Fruit fly (Drosophila melanogaster) whole organism, embryonic: ENCODE data around the gene Cys.

Experiments
- Asciz ChIP-seq: fragments of 200-800 bp; sonication (Bioruptor generic); optimal IDR thresholded peaks from 2 replicates; lab custom pipeline; 2017; ENCODE audit warnings: missing biosample characterization, mild to moderate bottlenecking, missing genetic modification characterization, missing genetic modification reagents
- CG10366 ChIP-seq: fragments of 200-800 bp; sonication (Bioruptor generic); IDR thresholded peaks from 2 replicates; pipeline ENCODE4 v1.3.6; 2022; ENCODE audit warnings: missing biosample characterization, missing genetic modification characterization
- CG11398 ChIP-seq: fragments of 200-800 bp; sonication (Bioruptor generic); optimal IDR thresholded peaks from 2 replicates; lab custom pipeline; 2016; ENCODE audit warnings: missing biosample characterization, missing genetic modification characterization
- CG16779 ChIP-seq: fragments of 200-800 bp; sonication (Bioruptor generic); IDR thresholded peaks from 2 replicates; pipeline ENCODE4 v1.3.6; 2022; ENCODE audit warnings: missing biosample characterization, missing genetic modification characterization
- CG17328 ChIP-seq: fragments of 200-800 bp; sonication (Bioruptor generic); IDR thresholded peaks from 2 replicates; pipeline ENCODE4 v1.3.6; 2022; ENCODE audit warnings: missing biosample characterization, missing genetic modification characterization
- CG18262 ChIP-seq: fragments of 200-800 bp; optimal IDR thresholded peaks from 3 replicates; lab custom pipeline; 2019; ENCODE audit warnings: missing biosample characterization, mild to moderate bottlenecking, missing genetic modification characterization, moderate library complexity
- CG30403 ChIP-seq: fragments of 200-800 bp; sonication (Bioruptor generic); optimal IDR thresholded peaks from 3 replicates; lab custom pipeline; 2016; ENCODE audit warnings: missing biosample characterization, missing genetic modification characterization
- CG3847 ChIP-seq: fragments of 200-800 bp; sonication (Bioruptor generic); IDR thresholded peaks from 2 replicates; pipeline ENCODE4 v1.3.6; 2022; ENCODE audit warnings: missing biosample characterization, missing genetic modification characterization
- CG42726 ChIP-seq: fragments of 200-800 bp; sonication (Bioruptor generic); IDR thresholded peaks from 2 replicates; pipeline ENCODE4 v1.3.6; 2022; ENCODE audit warnings: missing biosample characterization, missing genetic modification characterization; ENCODE audit not compliant: partially characterized antibody
- CG4404 ChIP-seq: fragments of 200-800 bp; sonication (Bioruptor generic); IDR thresholded peaks from 2 replicates; pipeline ENCODE4 v1.3.6; 2022; ENCODE audit warnings: missing biosample characterization, missing genetic modification characterization
- CG4424 ChIP-seq: fragments of 200-800 bp; sonication (Bioruptor generic); optimal IDR thresholded peaks from 3 replicates; lab custom pipeline; 2016; ENCODE audit warnings: missing biosample characterization, missing genetic modification characterization
- CG4617 ChIP-seq: fragments of 200-800 bp; sonication (Bioruptor generic); optimal IDR thresholded peaks from 3 replicates; lab custom pipeline; 2016; ENCODE audit warnings: missing biosample characterization, missing genetic modification characterization, borderline replicate concordance
- CG6813 ChIP-seq: fragments of 200-800 bp; sonication (Bioruptor generic); optimal IDR thresholded peaks from 2 replicates; lab custom pipeline; 2017; ENCODE audit warnings: missing biosample characterization, missing genetic modification characterization, mild to moderate bottlenecking, moderate library complexity, missing genetic modification reagents
- CG7556 ChIP-seq: fragments of 200-800 bp; sonication (Bioruptor generic); optimal IDR thresholded peaks from 2 replicates; lab custom pipeline; 2017; ENCODE audit warnings: missing biosample characterization, mild to moderate bottlenecking, missing genetic modification characterization
- CG7839 ChIP-seq: fragments of 200-800 bp; sonication (Bioruptor generic); optimal IDR thresholded peaks from 3 replicates; lab custom pipeline; 2018; ENCODE audit warnings: missing biosample characterization, mild to moderate bottlenecking, missing genetic modification characterization, moderate library complexity
- CG8478 ChIP-seq: fragments of >200 bp; optimal IDR thresholded peaks from 2 replicates; lab custom pipeline; 2018
- CG9797 ChIP-seq: fragments of 200-800 bp; sonication (Bioruptor generic); optimal IDR thresholded peaks from 3 replicates; lab custom pipeline; 2018; ENCODE audit warnings: missing biosample characterization, mild to moderate bottlenecking, missing genetic modification characterization
- D19B ChIP-seq: fragments of 200-800 bp; sonication (Bioruptor generic); optimal IDR thresholded peaks from 2 replicates; lab custom pipeline; 2017; ENCODE audit warnings: missing biosample characterization, mild to moderate bottlenecking, missing genetic modification characterization
- Dip2 ChIP-seq: fragments of 200-800 bp; sonication (Bioruptor generic); IDR thresholded peaks from 2 replicates; pipeline ENCODE4 v1.3.6; 2022; ENCODE audit warnings: missing biosample characterization, missing genetic modification characterization
- Fer1 ChIP-seq: fragments of 200-800 bp; sonication (Bioruptor generic); optimal IDR thresholded peaks from 2 replicates; lab custom pipeline; 2017; ENCODE audit warnings: missing biosample characterization, mild to moderate bottlenecking, missing genetic modification characterization
- H15 ChIP-seq: fragments of 200-800 bp; sonication (Bioruptor generic); IDR thresholded peaks from 3 replicates; pipeline ENCODE4 v1.3.6; 2022; ENCODE audit warnings: missing biosample characterization, missing genetic modification characterization
- Hmr ChIP-seq: fragments of 200-800 bp; sonication (Bioruptor generic); optimal IDR thresholded peaks from 3 replicates; lab custom pipeline; 2017; ENCODE audit warnings: mild to moderate bottlenecking, missing biosample characterization, missing genetic modification reagents, missing genetic modification characterization
- Hr78 ChIP-seq, 2 experiments: fragments of 200-800 bp in 1 of 2; fragments of >200 bp in 1 of 2; sonication (Bioruptor generic) in 1 of 2; optimal IDR thresholded peaks; 2 replicates each; lab custom pipeline; 2017 to 2019; ENCODE audit warnings: missing biosample characterization in 2 of 2, missing genetic modification characterization in 2 of 2, mild to moderate bottlenecking in 1 of 2, moderate library complexity in 1 of 2
- MESR4 ChIP-seq: fragments of 200-800 bp; sonication (Bioruptor generic); optimal IDR thresholded peaks from 2 replicates; lab custom pipeline; 2018; ENCODE audit warnings: missing biosample characterization, mild to moderate bottlenecking, missing genetic modification characterization, moderate library complexity
- NfI ChIP-seq: fragments of 200-800 bp; sonication (Bioruptor generic); optimal IDR thresholded peaks from 3 replicates; lab custom pipeline; 2018; ENCODE audit warnings: missing biosample characterization, mild to moderate bottlenecking, missing genetic modification characterization, moderate library complexity
- Pdp1 ChIP-seq, 2 experiments: fragments of 200-800 bp; sonication (Bioruptor generic); optimal IDR thresholded peaks; 3 replicates each; lab custom pipeline; 2016; ENCODE audit warnings: missing biosample characterization in 2 of 2, missing genetic modification characterization in 2 of 2, mild to moderate bottlenecking in 1 of 2, moderate library complexity in 1 of 2
- Rfx ChIP-seq: fragments of 200-800 bp; sonication (Bioruptor generic); IDR thresholded peaks from 2 replicates; pipeline ENCODE4 v1.3.6; 2022; ENCODE audit warnings: missing biosample characterization, missing genetic modification characterization
- Rx ChIP-seq: fragments of 200-800 bp; sonication (Bioruptor generic); IDR thresholded peaks from 2 replicates; pipeline ENCODE4 v1.3.6; 2022; ENCODE audit warnings: missing biosample characterization, missing genetic modification characterization
- Scr ChIP-seq: fragments of 200-800 bp; sonication (Bioruptor generic); IDR thresholded peaks from 2 replicates; pipeline ENCODE4 v1.3.6; 2022; ENCODE audit warnings: missing biosample characterization, missing genetic modification characterization; ENCODE audit not compliant: partially characterized antibody
- Xrp1 ChIP-seq: fragments of 200-800 bp; sonication (Bioruptor generic); IDR thresholded peaks from 2 replicates; pipeline ENCODE4 v1.3.6; 2022; ENCODE audit warnings: missing biosample characterization, missing genetic modification characterization
- aop ChIP-seq: fragments of 200-800 bp; sonication (Bioruptor generic); IDR thresholded peaks from 2 replicates; pipeline ENCODE4 v1.3.6; 2022; ENCODE audit warnings: missing biosample characterization, missing genetic modification characterization
- ase ChIP-seq: fragments of 200-800 bp; sonication (Bioruptor generic); IDR thresholded peaks from 3 replicates; pipeline ENCODE4 v1.3.6; 2022; ENCODE audit warnings: missing biosample characterization, missing genetic modification characterization
- ato ChIP-seq: fragments of 200-800 bp; sonication (Bioruptor generic); IDR thresholded peaks from 2 replicates; pipeline ENCODE4 v1.3.6; 2022; ENCODE audit warnings: missing biosample characterization, missing genetic modification characterization; ENCODE audit not compliant: partially characterized antibody
- corto ChIP-seq: fragments of 200-800 bp; sonication (Bioruptor generic); optimal IDR thresholded peaks from 2 replicates; lab custom pipeline; 2016; ENCODE audit warnings: missing biosample characterization, mild to moderate bottlenecking, missing genetic modification characterization, moderate library complexity
- crol ChIP-seq: fragments of 200-800 bp; sonication (Bioruptor generic); IDR thresholded peaks from 2 replicates; pipeline ENCODE4 v1.3.6; 2022; ENCODE audit warnings: missing biosample characterization, missing genetic modification characterization
- dmrt99B ChIP-seq: fragments of 200-800 bp; sonication (Bioruptor generic); optimal IDR thresholded peaks from 2 replicates; lab custom pipeline; 2018; ENCODE audit warnings: missing biosample characterization, mild to moderate bottlenecking, missing genetic modification characterization, moderate library complexity
- exex ChIP-seq: fragments of 200-800 bp; sonication (Bioruptor generic); optimal IDR thresholded peaks from 4 replicates; lab custom pipeline; 2018; ENCODE audit warnings: missing biosample characterization, mild to moderate bottlenecking, missing genetic modification characterization, moderate library complexity
- gcm2 ChIP-seq: fragments of 200-800 bp; sonication (Bioruptor generic); optimal IDR thresholded peaks from 2 replicates; lab custom pipeline; 2016; ENCODE audit warnings: missing biosample characterization, missing genetic modification characterization
- gem ChIP-seq: fragments of 200-800 bp; sonication (Bioruptor generic); optimal IDR thresholded peaks from 2 replicates; lab custom pipeline; 2019; ENCODE audit warnings: missing biosample characterization, mild to moderate bottlenecking, missing genetic modification characterization, moderate library complexity
- kah ChIP-seq: fragments of 200-800 bp; sonication (Bioruptor generic); optimal IDR thresholded peaks from 2 replicates; lab custom pipeline; 2018; ENCODE audit warnings: missing biosample characterization, mild to moderate bottlenecking, missing genetic modification characterization
- mld ChIP-seq: fragments of 200-800 bp; sonication (Bioruptor generic); IDR thresholded peaks from 3 replicates; pipeline ENCODE4 v1.3.6; 2022; ENCODE audit warnings: missing biosample characterization, missing genetic modification characterization; ENCODE audit not compliant: partially characterized antibody
- nom ChIP-seq: fragments of 200-800 bp; sonication (Bioruptor generic); optimal IDR thresholded peaks from 2 replicates; lab custom pipeline; 2017; ENCODE audit warnings: missing biosample characterization, missing genetic modification characterization, mild to moderate bottlenecking, moderate library complexity, missing genetic modification reagents
- pb ChIP-seq: fragments of 200-800 bp; sonication (Bioruptor generic); optimal IDR thresholded peaks from 3 replicates; lab custom pipeline; 2016; ENCODE audit warnings: missing biosample characterization, missing genetic modification characterization
- repo ChIP-seq: fragments of 200-800 bp; sonication (Bioruptor generic); optimal IDR thresholded peaks from 2 replicates; lab custom pipeline; 2016; ENCODE audit warnings: missing biosample characterization, missing genetic modification characterization
- ro ChIP-seq: fragments of 200-800 bp; sonication (Bioruptor generic); IDR thresholded peaks from 2 replicates; pipeline ENCODE4 v1.3.6; 2022; ENCODE audit warnings: missing biosample characterization, missing genetic modification characterization
- sd ChIP-seq: fragments of 200-800 bp; sonication (Bioruptor generic); optimal IDR thresholded peaks from 3 replicates; lab custom pipeline; 2018; ENCODE audit warnings: missing biosample characterization, mild to moderate bottlenecking, missing genetic modification characterization, moderate library complexity
- stc ChIP-seq: fragments of 200-800 bp; sonication (Bioruptor generic); IDR thresholded peaks from 2 replicates; pipeline ENCODE4 v1.3.6; 2022; ENCODE audit warnings: missing biosample characterization, missing genetic modification characterization
- tup ChIP-seq: fragments of 200-800 bp; sonication (Bioruptor generic); optimal IDR thresholded peaks from 2 replicates; lab custom pipeline; 2016; ENCODE audit warnings: missing biosample characterization, mild to moderate bottlenecking, missing genetic modification characterization, moderate library complexity
- zfh1 ChIP-seq: fragments of 200-800 bp; sonication (Bioruptor generic); IDR thresholded peaks from 3 replicates; pipeline ENCODE4 v1.3.6; 2022; ENCODE audit warnings: missing biosample characterization, missing genetic modification characterization

Gene Cys

dm6 chr3R:14569411-14570107, at the start of gene Cys (continued):
- TF ChIP-seq Hmr (GFP tag; lab: Kevin White, UChicago) (peak; percentile 30), tup (GFP tag; lab: Kevin White, UChicago) (no peak), Hr78 (GFP tag; optimal IDR thresholded peaks at IDR 0.05; lab: Kevin White, UChicago) (peak in 1 of 2 experiments; percentile 74), CG9797 (GFP tag; lab: Kevin White, UChicago) (no peak), Xrp1 (GFP tag; lab: Robert Waterston, UW) (0 out of 2 replicates have a peak, but pooled peaks have one; percentile 27), mld (GFP tag; lab: Robert Waterston, UW) (no peak), CG4617 (no peak), Fer1 (GFP tag; lab: Kevin White, UChicago) (no peak), Asciz (peak; percentile 19), aop (no peak), CG16779 (peak; percentile 36; the same call in 1 of the 2 replicates), ato (no peak), ase (GFP tag; lab: Robert Waterston, UW) (no peak), Dip2 (GFP tag; lab: Robert Waterston, UW) (no peak), CG7839 (peak; percentile 39), CG10366 (GFP tag; lab: Robert Waterston, UW) (no peak), D19B (GFP tag; lab: Kevin White, UChicago) (peak; percentile 27), CG18262 (tag; lab: Kevin White, UChicago) (peak; percentile 34), gem (peak; percentile 52), CG3847 (GFP tag; lab: Robert Waterston, UW) (peak; percentile 16; the same call in 1 of the 2 replicates), gcm2 (GFP tag; lab: Kevin White, UChicago) (no peak), CG7556 (GFP tag; lab: Kevin White, UChicago) (no peak), zfh1 (GFP tag; lab: Robert Waterston, UW) (peak; percentile 54; the same call in 1 of the 3 replicates), Rfx (GFP tag; lab: Robert Waterston, UW) (peak; percentile 39; the same call in 1 of the 2 replicates), kah (GFP tag; lab: Kevin White, UChicago) (peak; percentile 92), dmrt99B (peak; percentile 43), NfI (peak; percentile 13), Scr (GFP tag; lab: Robert Waterston, UW) (peak; percentile 9; the same call in 1 of the 2 replicates), ro (GFP tag; lab: Robert Waterston, UW) (no peak), nom (GFP tag; lab: Kevin White, UChicago) (no peak), CG17328 (GFP tag; lab: Robert Waterston, UW) (peak; percentile 36; the same call in 1 of the 2 replicates), Rx (GFP tag; lab: Robert Waterston, UW) (no peak), sd (tag; lab: Kevin White, UChicago) (no peak), H15 (no peak), Pdp1 (GFP tag; optimal IDR thresholded peaks at IDR 0.05; lab: Kevin White, UChicago) (peak in 1 of 2 experiments; percentile 18)

dm6 chr3R:14608892-14609692, 39.6 kb upstream of the Cys start, which contains the start of gene CG14853:
Gene CG14853 (plus strand): TSS chr3R:14609642.
- TF ChIP-seq CG42726 (GFP tag; lab: Robert Waterston, UW) (no peak), MESR4 (GFP tag; lab: Kevin White, UChicago) (no peak), crol (GFP tag; lab: Robert Waterston, UW) (no peak), repo (GFP tag; lab: Kevin White, UChicago) (no peak), CG4404 (GFP tag; lab: Robert Waterston, UW) (no peak), CG4424 (GFP tag; lab: Kevin White, UChicago) (peak; percentile 60), CG6813 (peak; percentile 86), CG30403 (GFP tag; lab: Kevin White, UChicago) (peak; percentile 63), CG11398 (GFP tag; lab: Kevin White, UChicago) (peak; percentile 38), exex (tag; lab: Kevin White, UChicago) (no peak), corto (GFP tag; lab: Kevin White, UChicago) (no peak), pb (peak; percentile 40), stc (GFP tag; lab: Robert Waterston, UW) (peak; percentile 76), CG8478 (lab: Kevin White, UChicago) (no peak)
